Worm (Caenorhabditis elegans): ENCODE measurements around the gene C04E6.5.

ce11 chrV:5899940-5900339 is 2.0 kb upstream of the C04E6.5 start, which contains the start of gene srd-16:
- TF ChIP-seq hmbx-1 (tag; optimal IDR thresholded peaks at IDR 0.05), result no peak
- TF ChIP-seq B0310.2 (tag; optimal IDR thresholded peaks at IDR 0.05), result no peak
- no peak for TF ChIP-seq flt-1 (GFP tag; IDR thresholded peaks at IDR 0.05)

All from whole organism, early embryonic.